Worm (Caenorhabditis elegans) whole organism, L4 larva: ENCODE data around the gene D1044.6.

Source experiments
- daf-16 ChIP-seq, 3 experiments: sonication (generic microtip); optimal IDR thresholded peaks; 2 replicates each; lab custom pipeline; 2016 to 2017; ENCODE audit warnings: missing genetic modification characterization in 3 of 3, missing genetic modification reagents in 3 of 3, mild to moderate bottlenecking in 2 of 3, missing compliant biosample characterization in 2 of 3, missing biosample characterization in 1 of 3, moderate library complexity in 1 of 3
- madf-5 ChIP-seq, 2 experiments: fragments of 200-800 bp; sonication (Bioruptor generic); IDR thresholded peaks; 2 replicates each; pipeline ENCODE4 v1.3.6; 2022; ENCODE audit warnings: missing compliant biosample characterization in 2 of 2, missing genetic modification characterization in 2 of 2
- mdl-1 ChIP-seq, 2 experiments: fragments of 150-350 bp in 1 of 2; sonication (generic microtip) in 1 of 2; optimal IDR thresholded peaks; 2 replicates each; lab custom pipeline; 2014 to 2017; ENCODE audit warnings: missing biosample characterization in 2 of 2, missing genetic modification characterization in 2 of 2
- mep-1 ChIP-seq: fragments of 150-350 bp; sonication (generic microtip); optimal IDR thresholded peaks from 3 replicates; lab custom pipeline; 2014; ENCODE audit warnings: missing biosample characterization, missing genetic modification characterization
- mxl-2 ChIP-seq: fragments of 200-800 bp; sonication (Bioruptor generic); conservative IDR thresholded peaks from 2 replicates; pipeline ENCODE4 v1.3.6; 2022; ENCODE audit warnings: missing genetic modification reagents, missing genetic modification characterization, missing compliant biosample characterization
- nhr-76 ChIP-seq: fragments of 150-350 bp; optimal IDR thresholded peaks from 2 replicates; lab custom pipeline; 2014; ENCODE audit warnings: missing biosample characterization, missing genetic modification characterization
- unc-130 ChIP-seq: sonication (generic microtip); optimal IDR thresholded peaks from 2 replicates; lab custom pipeline; 2016; ENCODE audit warnings: missing genetic modification reagents, missing genetic modification characterization, missing compliant biosample characterization

- TF ChIP-seq mep-1 (tag; lab: Kevin White, UChicago), result no peak
- TF ChIP-seq mxl-2 (GFP tag; lab: Robert Waterston, UW), result no peak
- no peak for TF ChIP-seq unc-130 (GFP tag; lab: Kevin White, UChicago)
- TF ChIP-seq nhr-76, result no peak
- no peak for TF ChIP-seq madf-5 (GFP tag; IDR thresholded peaks at IDR 0.05; lab: Robert Waterston, UW)
- TF ChIP-seq mdl-1 (tag; optimal IDR thresholded peaks at IDR 0.05; lab: Kevin White, UChicago), result no peak
- TF ChIP-seq daf-16 (GFP tag; optimal IDR thresholded peaks at IDR 0.05; lab: Kevin White, UChicago), result no peak
- TF ChIP-seq daf-16 (tag; optimal IDR thresholded peaks at IDR 0.05; lab: Kevin White, UChicago), result no peak
Measured at ce11 chrIII:5508669-5509068, 34.3 kb downstream of the D1044.6 start, which contains the start of gene D1044.7.
